Worm (Caenorhabditis elegans) whole organism, L4 larva: Measurements from ENCODE around the gene VZK822L.2.

Experiments used
- F26F4.8 ChIP-seq: fragments of 200-800 bp; sonication (Bioruptor generic); conservative IDR thresholded peaks from 2 replicates; pipeline ENCODE4 v1.3.6; 2022; ENCODE audit warnings: missing genetic modification characterization, missing compliant biosample characterization
- F37D6.2 ChIP-seq: sonication (generic microtip); optimal IDR thresholded peaks from 2 replicates; lab custom pipeline; 2016; ENCODE audit warnings: mild to moderate bottlenecking, missing genetic modification characterization, missing compliant biosample characterization
- T20F7.1 ChIP-seq: fragments of 200-800 bp; sonication (Bioruptor generic); optimal IDR thresholded peaks from 2 replicates; lab custom pipeline; 2018; ENCODE audit warnings: mild to moderate bottlenecking, missing genetic modification characterization, missing compliant biosample characterization
- Y48G9A.11 ChIP-seq: fragments of 200-800 bp; sonication (Bioruptor generic); IDR thresholded peaks from 2 replicates; pipeline ENCODE4 v1.3.6; 2022; ENCODE audit warnings: missing genetic modification reagents, missing genetic modification characterization, missing compliant biosample characterization
- Y5F2A.4 ChIP-seq: fragments of 200-800 bp; sonication (Bioruptor generic); optimal IDR thresholded peaks from 2 replicates; lab custom pipeline; 2018; ENCODE audit warnings: mild to moderate bottlenecking, missing genetic modification characterization, missing compliant biosample characterization
- Y75B8A.6 ChIP-seq: fragments of 200-800 bp; sonication (Bioruptor generic); IDR thresholded peaks from 2 replicates; pipeline ENCODE4 v1.3.6; 2022; ENCODE audit warnings: missing genetic modification reagents, missing genetic modification characterization, missing compliant biosample characterization
- ZK337.2 ChIP-seq: fragments of 200-800 bp; sonication (Bioruptor generic); IDR thresholded peaks from 2 replicates; pipeline ENCODE4 v1.3.6; 2022; ENCODE audit warnings: missing genetic modification reagents, missing genetic modification characterization, missing compliant biosample characterization
- ZK546.5 ChIP-seq, 2 experiments: sonication (generic microtip); optimal IDR thresholded peaks; 2 replicates each; lab custom pipeline; 2017; ENCODE audit warnings: missing biosample characterization in 2 of 2, missing genetic modification characterization in 2 of 2
- aha-1 ChIP-seq: fragments of 150-350 bp; peaks from one replicate; lab custom pipeline; 2014; ENCODE audit warnings: missing biosample characterization, missing genetic modification characterization
- aly-2 ChIP-seq: sonication (generic microtip); optimal IDR thresholded peaks from 2 replicates; lab custom pipeline; 2018; ENCODE audit warnings: missing biosample characterization, missing genetic modification characterization
- arid-1 ChIP-seq: fragments of 200-800 bp; sonication (Bioruptor generic); conservative IDR thresholded peaks from 2 replicates; pipeline ENCODE4 v1.3.6; 2022; ENCODE audit warnings: missing genetic modification reagents, missing genetic modification characterization, missing compliant biosample characterization
- attf-4 ChIP-seq: sonication (generic microtip); optimal IDR thresholded peaks from 3 replicates; lab custom pipeline; 2017; ENCODE audit warnings: missing biosample characterization, missing genetic modification characterization
- ceh-20 ChIP-seq: fragments of 200-800 bp; sonication (Bioruptor generic); IDR thresholded peaks from 2 replicates; pipeline ENCODE4 v1.3.6; 2022; ENCODE audit warnings: missing genetic modification reagents, missing genetic modification characterization, missing compliant biosample characterization
- ceh-28 ChIP-seq: fragments of 150-350 bp; optimal IDR thresholded peaks from 2 replicates; lab custom pipeline; 2014; ENCODE audit warnings: missing biosample characterization, missing genetic modification reagents, missing genetic modification characterization
- ceh-82 ChIP-seq: sonication (generic microtip); optimal IDR thresholded peaks from 2 replicates; lab custom pipeline; 2017; ENCODE audit warnings: missing biosample characterization, missing genetic modification characterization
- ces-1 ChIP-seq: fragments of 150-350 bp; sonication (generic microtip); optimal IDR thresholded peaks from 4 replicates; lab custom pipeline; 2014; ENCODE audit warnings: missing biosample characterization, missing genetic modification reagents, missing genetic modification characterization
- ctbp-1 ChIP-seq: fragments of 200-800 bp; sonication (Bioruptor generic); IDR thresholded peaks from 2 replicates; pipeline ENCODE4 v1.3.6; 2022; ENCODE audit warnings: missing genetic modification reagents, missing genetic modification characterization, missing compliant biosample characterization
- dmd-6 ChIP-seq: fragments of 200-800 bp; sonication (Bioruptor generic); IDR thresholded peaks from 2 replicates; pipeline ENCODE4 v1.3.6; 2022; ENCODE audit warnings: missing genetic modification reagents, missing genetic modification characterization, missing compliant biosample characterization
- dmd-9 ChIP-seq: fragments of 200-800 bp; sonication (Bioruptor generic); IDR thresholded peaks from 2 replicates; pipeline ENCODE4 v1.3.6; 2022; ENCODE audit warnings: missing genetic modification reagents, missing genetic modification characterization, missing compliant biosample characterization
- duxl-1 ChIP-seq: sonication (generic microtip); optimal IDR thresholded peaks from 2 replicates; lab custom pipeline; 2016; ENCODE audit warnings: mild to moderate bottlenecking, missing genetic modification characterization, moderate library complexity, missing compliant biosample characterization; ENCODE audit not compliant: poor library complexity
- dve-1 ChIP-seq: sonication (generic microtip); optimal IDR thresholded peaks from 2 replicates; lab custom pipeline; 2017; ENCODE audit warnings: antibody characterized with exemption, mild to moderate bottlenecking, missing genetic modification characterization, missing compliant biosample characterization; ENCODE audit not compliant: insufficient read depth
- egl-27 ChIP-seq: sonication (generic microtip); optimal IDR thresholded peaks from 3 replicates; lab custom pipeline; 2017; ENCODE audit warnings: missing biosample characterization, missing genetic modification reagents, missing genetic modification characterization
- fkh-10 ChIP-seq: fragments of 150-350 bp; optimal IDR thresholded peaks from 2 replicates; lab custom pipeline; 2014; ENCODE audit warnings: missing biosample characterization, missing genetic modification reagents, missing genetic modification characterization
- fos-1 ChIP-seq: fragments of 150-350 bp; optimal IDR thresholded peaks from 2 replicates; lab custom pipeline; 2014; ENCODE audit warnings: missing biosample characterization, missing genetic modification characterization
- hlh-30 ChIP-seq: sonication (generic microtip); optimal IDR thresholded peaks from 2 replicates; lab custom pipeline; 2017; ENCODE audit warnings: antibody characterized with exemption, mild to moderate bottlenecking, missing genetic modification characterization, missing compliant biosample characterization; ENCODE audit not compliant: insufficient read depth
- hmg-1.1 ChIP-seq: fragments of 200-800 bp; sonication (Bioruptor generic); IDR thresholded peaks from 2 replicates; pipeline ENCODE4 v1.3.6; 2022; ENCODE audit warnings: missing genetic modification reagents, missing genetic modification characterization, missing compliant biosample characterization
- jun-1 ChIP-seq: fragments of 150-350 bp; optimal IDR thresholded peaks from 2 replicates; lab custom pipeline; 2014; ENCODE audit warnings: missing biosample characterization, missing genetic modification reagents, missing genetic modification characterization
- lim-7 ChIP-seq: fragments of 200-800 bp; sonication (Bioruptor generic); IDR thresholded peaks from 2 replicates; pipeline ENCODE4 v1.3.6; 2022; ENCODE audit warnings: missing genetic modification characterization, missing compliant biosample characterization
- lin-29 ChIP-seq: fragments of 200-800 bp; sonication (Bioruptor generic); IDR thresholded peaks from 2 replicates; pipeline ENCODE4 v1.3.6; 2022; ENCODE audit warnings: missing genetic modification reagents, missing genetic modification characterization, missing compliant biosample characterization
- lin-38 ChIP-seq: fragments of 200-800 bp; sonication (Bioruptor generic); IDR thresholded peaks from 2 replicates; pipeline ENCODE4 v1.3.6; 2022; ENCODE audit warnings: missing genetic modification reagents, missing genetic modification characterization, missing compliant biosample characterization
- lin-39 ChIP-seq: fragments of 150-350 bp; optimal IDR thresholded peaks from 2 replicates; lab custom pipeline; 2014; ENCODE audit warnings: missing biosample characterization, missing genetic modification reagents, missing genetic modification characterization
- madf-5 ChIP-seq, 2 experiments: fragments of 200-800 bp; sonication (Bioruptor generic); IDR thresholded peaks; 2 replicates each; pipeline ENCODE4 v1.3.6; 2022; ENCODE audit warnings: missing compliant biosample characterization in 2 of 2, missing genetic modification characterization in 2 of 2
- madf-9 ChIP-seq: fragments of 200-800 bp; sonication (Bioruptor generic); conservative IDR thresholded peaks from 2 replicates; pipeline ENCODE4 v1.3.6; 2022; ENCODE audit warnings: missing genetic modification reagents, missing genetic modification characterization, missing compliant biosample characterization
- mdl-1 ChIP-seq, 2 experiments: fragments of 150-350 bp in 1 of 2; sonication (generic microtip) in 1 of 2; optimal IDR thresholded peaks; 2 replicates each; lab custom pipeline; 2014 to 2017; ENCODE audit warnings: missing biosample characterization in 2 of 2, missing genetic modification characterization in 2 of 2
- mxl-2 ChIP-seq: fragments of 200-800 bp; sonication (Bioruptor generic); conservative IDR thresholded peaks from 2 replicates; pipeline ENCODE4 v1.3.6; 2022; ENCODE audit warnings: missing genetic modification reagents, missing genetic modification characterization, missing compliant biosample characterization
- mxl-3 ChIP-seq: fragments of 200-800 bp; sonication (Bioruptor generic); optimal IDR thresholded peaks from 2 replicates; lab custom pipeline; 2018; ENCODE audit warnings: mild to moderate bottlenecking, missing genetic modification characterization, missing compliant biosample characterization
- nhr-102 ChIP-seq: sonication (generic microtip); optimal IDR thresholded peaks from 2 replicates; lab custom pipeline; 2016; ENCODE audit warnings: mild to moderate bottlenecking, missing genetic modification characterization, moderate library complexity, missing compliant biosample characterization
- nhr-237 ChIP-seq: sonication (generic microtip); optimal IDR thresholded peaks from 2 replicates; lab custom pipeline; 2017; ENCODE audit warnings: missing biosample characterization, missing genetic modification characterization
- nhr-28 ChIP-seq: fragments of 150-350 bp; optimal IDR thresholded peaks from 2 replicates; lab custom pipeline; 2014; ENCODE audit warnings: missing biosample characterization, missing genetic modification characterization
- nhr-41 ChIP-seq: fragments of 200-800 bp; sonication (Bioruptor generic); IDR thresholded peaks from 2 replicates; pipeline ENCODE4 v1.3.6; 2022; ENCODE audit warnings: missing genetic modification reagents, missing genetic modification characterization, missing compliant biosample characterization
- nhr-42 ChIP-seq: fragments of 200-800 bp; sonication (Bioruptor generic); IDR thresholded peaks from 2 replicates; pipeline ENCODE4 v1.3.6; 2022; ENCODE audit warnings: missing genetic modification characterization, missing compliant biosample characterization
- nhr-48 ChIP-seq: sonication (generic microtip); optimal IDR thresholded peaks from 2 replicates; lab custom pipeline; 2016; ENCODE audit warnings: mild to moderate bottlenecking, missing genetic modification characterization, missing compliant biosample characterization
- nhr-76 ChIP-seq: fragments of 150-350 bp; optimal IDR thresholded peaks from 2 replicates; lab custom pipeline; 2014; ENCODE audit warnings: missing biosample characterization, missing genetic modification characterization
- rbr-2 ChIP-seq: sonication (generic microtip); optimal IDR thresholded peaks from 2 replicates; lab custom pipeline; 2016; ENCODE audit warnings: missing genotype, missing genetic modification characterization, missing compliant biosample characterization
- sdz-12 ChIP-seq: fragments of 200-800 bp; sonication (Bioruptor generic); optimal IDR thresholded peaks from 2 replicates; lab custom pipeline; 2018; ENCODE audit warnings: mild to moderate bottlenecking, missing genetic modification characterization, missing compliant biosample characterization
- snpc-1.2 ChIP-seq: fragments of 200-800 bp; sonication (Bioruptor generic); IDR thresholded peaks from 2 replicates; pipeline ENCODE4 v1.3.6; 2022; ENCODE audit warnings: missing genetic modification reagents, missing genetic modification characterization, missing compliant biosample characterization
- spr-3 ChIP-seq: fragments of 200-800 bp; sonication (Bioruptor generic); optimal IDR thresholded peaks from 2 replicates; lab custom pipeline; 2018; ENCODE audit warnings: mild to moderate bottlenecking, missing genetic modification characterization, missing compliant biosample characterization
- unc-130 ChIP-seq: sonication (generic microtip); optimal IDR thresholded peaks from 2 replicates; lab custom pipeline; 2016; ENCODE audit warnings: missing genetic modification reagents, missing genetic modification characterization, missing compliant biosample characterization
- unc-62 ChIP-seq, 3 experiments: fragments of 150-350 bp in 1 of 3; sonication (generic microtip); optimal IDR thresholded peaks in 2 of 3; peaks in 1 of 3; 1 replicate in 1 of 3; 2 replicates in 2 of 3; lab custom pipeline; 2014 to 2017; ENCODE audit warnings: missing biosample characterization in 3 of 3, missing genetic modification characterization in 3 of 3, missing genetic modification reagents in 3 of 3, missing genotype in 1 of 3
- ztf-11 ChIP-seq: fragments of 150-350 bp; optimal IDR thresholded peaks from 2 replicates; lab custom pipeline; 2014; ENCODE audit warnings: missing biosample characterization, missing genetic modification characterization

VZK822L.2 gene

DNA sequence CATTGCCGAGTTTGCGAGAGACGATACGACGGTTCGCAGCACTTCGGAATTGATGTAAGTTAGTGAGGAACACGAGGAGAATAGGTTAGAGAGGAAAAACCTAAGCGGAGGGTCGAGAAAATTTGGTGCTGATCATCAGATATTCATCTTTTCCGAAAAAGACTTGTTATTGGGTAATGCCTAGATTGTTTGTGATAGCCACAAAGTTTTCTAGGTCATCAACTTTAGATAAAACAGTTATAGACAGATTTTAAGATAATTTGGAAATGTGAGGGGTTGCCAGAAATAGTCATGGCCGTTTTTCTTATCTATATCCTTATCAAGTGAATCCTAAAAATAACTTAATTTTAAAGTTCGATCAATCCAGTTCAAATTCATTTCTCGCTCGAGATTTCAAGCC lies 11.4 kb upstream of the VZK822L.2 start:
- peak in 1 of 2 experiments; percentile 90 for TF ChIP-seq unc-62 (GFP tag; optimal IDR thresholded peaks at IDR 0.05 in 1 of 2; lab: Kevin White, UChicago)
- no peak for TF ChIP-seq unc-62 (tag; optimal IDR thresholded peaks at IDR 0.05; lab: Kevin White, UChicago)
- no peak for TF ChIP-seq aha-1 (tag; lab: Kevin White, UChicago)
- TF ChIP-seq, all 104 proteins: peak for 1

DNA sequence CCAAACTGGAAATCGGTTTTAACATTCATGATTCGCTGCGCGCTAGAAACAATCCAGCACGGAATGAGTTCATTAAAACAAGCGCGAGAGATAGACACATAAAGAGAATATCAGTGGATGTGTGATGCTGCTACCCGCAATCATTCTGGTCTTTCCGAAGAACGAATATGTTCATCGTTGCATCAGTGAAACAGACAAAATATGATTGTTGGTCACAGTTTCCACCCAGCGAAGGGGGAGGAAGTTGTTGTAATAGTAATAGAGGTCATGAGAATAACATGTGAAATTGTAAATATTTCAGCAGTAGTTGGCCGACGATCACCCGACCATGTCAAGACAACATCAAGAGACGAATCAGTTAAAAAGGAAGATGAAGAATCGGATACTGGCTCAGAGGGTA lies 10.6 kb upstream of the VZK822L.2 start:
- no peak for TF ChIP-seq lin-29 (GFP tag; lab: Robert Waterston, UW)
- peak; percentile 52; the same call in 1 of the 2 replicates for TF ChIP-seq mxl-2
- TF ChIP-seq attf-4: no peak
- no peak for TF ChIP-seq Y75B8A.6
- TF ChIP-seq unc-130: no peak
- peak; percentile 48 for TF ChIP-seq nhr-48 (tag; lab: Kevin White, UChicago)
- TF ChIP-seq snpc-1.2 (GFP tag; lab: Robert Waterston, UW): no peak
- TF ChIP-seq ztf-11 (tag; lab: Kevin White, UChicago): no peak
- TF ChIP-seq nhr-28 (tag; lab: Kevin White, UChicago): peak; percentile 48
- TF ChIP-seq ctbp-1 (GFP tag; lab: Robert Waterston, UW): no peak
- peak; percentile 11 for TF ChIP-seq mxl-3 (GFP tag; lab: Kevin White, UChicago)
- no peak for TF ChIP-seq egl-27
- TF ChIP-seq ceh-82: no peak
- TF ChIP-seq arid-1 (GFP tag; lab: Robert Waterston, UW): no peak
- TF ChIP-seq jun-1 (tag; lab: Kevin White, UChicago): no peak
- TF ChIP-seq lin-38: no peak
- TF ChIP-seq dmd-9 (GFP tag; lab: Robert Waterston, UW): no peak
- peak in 1 of 2 experiments; percentile 70 for TF ChIP-seq mdl-1 (tag; optimal IDR thresholded peaks at IDR 0.05; lab: Kevin White, UChicago)
- no peak for TF ChIP-seq dve-1 (tag; lab: Kevin White, UChicago)
- no peak for TF ChIP-seq rbr-2
- no peak for TF ChIP-seq ZK337.2 (GFP tag; lab: Robert Waterston, UW)
- no peak for TF ChIP-seq lin-39
- peak; percentile 49; the same call in 1 of the 2 replicates for TF ChIP-seq dmd-6 (GFP tag; lab: Robert Waterston, UW)
- peak; percentile 62 for TF ChIP-seq hlh-30 (tag; lab: Kevin White, UChicago)
- no peak for TF ChIP-seq duxl-1 (tag; lab: Kevin White, UChicago)
- no peak for TF ChIP-seq ces-1
- TF ChIP-seq ZK546.5 (tag; optimal IDR thresholded peaks at IDR 0.05; lab: Kevin White, UChicago): no peak
- TF ChIP-seq fkh-10 (GFP tag; lab: Kevin White, UChicago): no peak
- TF ChIP-seq madf-9 (GFP tag; lab: Robert Waterston, UW): no peak
- TF ChIP-seq fos-1 (tag; lab: Kevin White, UChicago): no peak
- no peak for TF ChIP-seq ceh-28 (tag; lab: Kevin White, UChicago)
- TF ChIP-seq nhr-42: no peak
- TF ChIP-seq Y5F2A.4 (GFP tag; lab: Kevin White, UChicago): no peak
- TF ChIP-seq F26F4.8 (GFP tag; lab: Robert Waterston, UW): no peak
- no peak for TF ChIP-seq aly-2 (tag; lab: Kevin White, UChicago)
- no peak for TF ChIP-seq nhr-76
- no peak for TF ChIP-seq aha-1 (tag; lab: Kevin White, UChicago)
- no peak for TF ChIP-seq madf-5 (GFP tag; IDR thresholded peaks at IDR 0.05; lab: Robert Waterston, UW)
- no peak for TF ChIP-seq F37D6.2
- TF ChIP-seq spr-3: no peak
- TF ChIP-seq nhr-102: no peak
- no peak for TF ChIP-seq nhr-41 (GFP tag; lab: Robert Waterston, UW)
- no peak for TF ChIP-seq sdz-12 (GFP tag; lab: Kevin White, UChicago)
- TF ChIP-seq ceh-20: no peak
- TF ChIP-seq nhr-237 (tag; lab: Kevin White, UChicago): no peak
- TF ChIP-seq T20F7.1 (GFP tag; lab: Kevin White, UChicago): no peak
- no peak for TF ChIP-seq lim-7
- TF ChIP-seq Y48G9A.11: no peak
- TF ChIP-seq hmg-1.1: no peak
